Fruit fly (Drosophila melanogaster) whole organism, embryonic: ENCODE results near the gene RpS3.

Source experiments
- Antp ChIP-seq: fragments of 200-800 bp; sonication (Bioruptor generic); optimal IDR thresholded peaks from 3 replicates; lab custom pipeline; 2016; ENCODE audit warnings: missing biosample characterization, missing genetic modification characterization
- CG10543 ChIP-seq: fragments of 200-800 bp; sonication (Bioruptor generic); optimal IDR thresholded peaks from 3 replicates; lab custom pipeline; 2017; ENCODE audit warnings: missing biosample characterization, mild to moderate bottlenecking, missing genetic modification characterization, moderate library complexity
- CG12769 ChIP-seq: fragments of 200-800 bp; sonication (Bioruptor generic); optimal IDR thresholded peaks from 2 replicates; lab custom pipeline; 2019; ENCODE audit warnings: missing biosample characterization, mild to moderate bottlenecking, missing genetic modification characterization, moderate library complexity
- CG1647 ChIP-seq: fragments of 200-800 bp; sonication (Bioruptor generic); optimal IDR thresholded peaks from 3 replicates; lab custom pipeline; 2016; ENCODE audit warnings: missing biosample characterization, missing genetic modification characterization
- CG17802 ChIP-seq: fragments of 200-800 bp; sonication (Bioruptor generic); optimal IDR thresholded peaks from 2 replicates; lab custom pipeline; 2018; ENCODE audit warnings: missing biosample characterization, mild to moderate bottlenecking, missing genetic modification characterization, moderate library complexity
- CG2129 ChIP-seq: fragments of 200-800 bp; sonication (Bioruptor generic); IDR thresholded peaks from 2 replicates; pipeline ENCODE4 v1.3.6; 2022; ENCODE audit warnings: missing biosample characterization, missing genetic modification characterization; ENCODE audit not compliant: partially characterized antibody
- CG32532 ChIP-seq: fragments of 200-800 bp; sonication (Bioruptor generic); IDR thresholded peaks from 2 replicates; pipeline ENCODE4 v1.3.6; 2022; ENCODE audit warnings: missing biosample characterization, missing genetic modification characterization
- CG32767 ChIP-seq: fragments of 200-800 bp; sonication (Bioruptor generic); IDR thresholded peaks from 2 replicates; pipeline ENCODE4 v1.3.6; 2022; ENCODE audit warnings: missing biosample characterization, missing genetic modification characterization
- CG4707 ChIP-seq: fragments of 200-800 bp; sonication (Bioruptor generic); optimal IDR thresholded peaks from 2 replicates; lab custom pipeline; 2018; ENCODE audit warnings: missing biosample characterization, mild to moderate bottlenecking, missing genetic modification characterization, moderate library complexity
- CG4730 ChIP-seq: fragments of 200-800 bp; sonication (Bioruptor generic); IDR thresholded peaks from 2 replicates; pipeline ENCODE4 v1.3.6; 2022; ENCODE audit warnings: missing biosample characterization, missing genetic modification characterization
- CG4854 ChIP-seq: fragments of 200-800 bp; sonication (Bioruptor generic); optimal IDR thresholded peaks from 2 replicates; lab custom pipeline; 2016; ENCODE audit warnings: missing biosample characterization, missing genetic modification characterization, inconsistent platforms
- CG5180 ChIP-seq: fragments of 200-800 bp; sonication (Bioruptor generic); optimal IDR thresholded peaks from 3 replicates; lab custom pipeline; 2017; ENCODE audit warnings: missing biosample characterization, missing genetic modification characterization, mild to moderate bottlenecking, moderate library complexity, missing genetic modification reagents
- CG6175 ChIP-seq: fragments of 200-800 bp; sonication (Bioruptor generic); IDR thresholded peaks from 3 replicates; pipeline ENCODE4 v1.3.6; 2022; ENCODE audit warnings: missing biosample characterization, missing genetic modification characterization
- CG9727 ChIP-seq: fragments of 200-800 bp; sonication (Bioruptor generic); optimal IDR thresholded peaks from 3 replicates; lab custom pipeline; 2017; ENCODE audit warnings: missing biosample characterization, mild to moderate bottlenecking, missing genetic modification characterization
- Deaf1 ChIP-seq: fragments of 200-800 bp; optimal IDR thresholded peaks from 3 replicates; lab custom pipeline; 2019; ENCODE audit warnings: missing biosample characterization, mild to moderate bottlenecking, missing genetic modification characterization, moderate library complexity
- Doc3 ChIP-seq: fragments of 200-800 bp; sonication (Bioruptor generic); IDR thresholded peaks from 3 replicates; pipeline ENCODE4 v1.3.6; 2022; ENCODE audit warnings: missing biosample characterization, missing genetic modification characterization; ENCODE audit not compliant: partially characterized antibody
- Dp ChIP-seq: fragments of 200-800 bp; sonication (Bioruptor generic); optimal IDR thresholded peaks from 2 replicates; lab custom pipeline; 2018; ENCODE audit warnings: missing biosample characterization, mild to moderate bottlenecking, missing genetic modification characterization, moderate library complexity
- HLHmδ ChIP-seq: fragments of 200-800 bp; sonication (Bioruptor generic); optimal IDR thresholded peaks from 2 replicates; lab custom pipeline; 2018; ENCODE audit warnings: missing biosample characterization, mild to moderate bottlenecking, missing genetic modification characterization, moderate library complexity
- HmgD ChIP-seq: fragments of 200-800 bp; sonication (Bioruptor generic); optimal IDR thresholded peaks from 3 replicates; lab custom pipeline; 2016; ENCODE audit warnings: missing biosample characterization, missing genetic modification characterization
- HmgZ ChIP-seq: fragments of 200-800 bp; sonication (Bioruptor generic); optimal IDR thresholded peaks from 2 replicates; lab custom pipeline; 2018; ENCODE audit warnings: missing biosample characterization, mild to moderate bottlenecking, missing genetic modification characterization
- Kr ChIP-seq: fragments of 200-800 bp; sonication (Bioruptor generic); optimal IDR thresholded peaks from 2 replicates; lab custom pipeline; 2017; ENCODE audit warnings: missing biosample characterization, mild to moderate bottlenecking, missing genetic modification characterization
- Mad ChIP-seq: fragments of 200-800 bp; sonication (Bioruptor generic); optimal IDR thresholded peaks from 2 replicates; lab custom pipeline; 2016; ENCODE audit warnings: missing biosample characterization, missing genetic modification characterization
- Trl ChIP-seq, 3 experiments: fragments of >200 bp in 2 of 3; fragments of 200-800 bp in 1 of 3; sonication (Bioruptor generic) in 1 of 3; optimal IDR thresholded peaks; 2 replicates in 1 of 3; 3 replicates in 2 of 3; lab custom pipeline; 2016 to 2017; ENCODE audit warnings: missing biosample characterization in 1 of 3, missing genetic modification characterization in 1 of 3
- ash1 ChIP-seq: fragments of 200-800 bp; sonication (Bioruptor generic); optimal IDR thresholded peaks from 2 replicates; lab custom pipeline; 2018; ENCODE audit warnings: missing biosample characterization, mild to moderate bottlenecking, missing genetic modification characterization
- caup ChIP-seq: fragments of 200-800 bp; sonication (Bioruptor generic); optimal IDR thresholded peaks from 3 replicates; lab custom pipeline; 2017; ENCODE audit warnings: missing biosample characterization, mild to moderate bottlenecking, missing genetic modification characterization, moderate library complexity; ENCODE audit not compliant: severe bottlenecking
- chm ChIP-seq: fragments of 200-800 bp; sonication (Bioruptor generic); IDR thresholded peaks from 2 replicates; pipeline ENCODE4 v1.3.6; 2022; ENCODE audit warnings: missing biosample characterization, missing genetic modification characterization
- ewg ChIP-seq: fragments of 200-800 bp; sonication (Bioruptor generic); optimal IDR thresholded peaks from 3 replicates; lab custom pipeline; 2017; ENCODE audit warnings: mild to moderate bottlenecking, missing biosample characterization, missing genetic modification reagents, missing genetic modification characterization
- gcm2 ChIP-seq: fragments of 200-800 bp; sonication (Bioruptor generic); optimal IDR thresholded peaks from 2 replicates; lab custom pipeline; 2016; ENCODE audit warnings: missing biosample characterization, missing genetic modification characterization
- grn ChIP-seq: fragments of 200-800 bp; sonication (Bioruptor generic); optimal IDR thresholded peaks from 3 replicates; lab custom pipeline; 2017; ENCODE audit warnings: missing biosample characterization, missing genetic modification characterization
- gsb-n ChIP-seq: fragments of 200-800 bp; sonication (Bioruptor generic); optimal IDR thresholded peaks from 3 replicates; lab custom pipeline; 2018; ENCODE audit warnings: missing biosample characterization, mild to moderate bottlenecking, missing genetic modification characterization
- hth ChIP-seq: fragments of >200 bp; optimal IDR thresholded peaks from 2 replicates; lab custom pipeline; 2017; ENCODE audit warnings: inconsistent platforms
- lbe ChIP-seq: fragments of 200-800 bp; sonication (Bioruptor generic); optimal IDR thresholded peaks from 2 replicates; lab custom pipeline; 2016; ENCODE audit warnings: missing biosample characterization, mild to moderate bottlenecking, missing genetic modification characterization
- maf-S ChIP-seq: fragments of 200-800 bp; sonication (Bioruptor generic); optimal IDR thresholded peaks from 2 replicates; lab custom pipeline; 2016; ENCODE audit warnings: missing biosample characterization, missing genetic modification characterization
- odd ChIP-seq: fragments of 200-800 bp; sonication (Bioruptor generic); optimal IDR thresholded peaks from 2 replicates; lab custom pipeline; 2017; ENCODE audit warnings: missing biosample characterization, mild to moderate bottlenecking, missing genetic modification characterization
- onecut ChIP-seq: fragments of 200-800 bp; sonication (Bioruptor generic); IDR thresholded peaks from 2 replicates; pipeline ENCODE4 v1.3.6; 2022; ENCODE audit warnings: missing biosample characterization, missing genetic modification characterization
- ranshi ChIP-seq: fragments of 200-800 bp; sonication (Bioruptor generic); IDR thresholded peaks from 2 replicates; pipeline ENCODE4 v1.3.6; 2022; ENCODE audit warnings: missing biosample characterization, missing genetic modification characterization
- row ChIP-seq: fragments of 200-800 bp; sonication (Bioruptor generic); IDR thresholded peaks from 3 replicates; pipeline ENCODE4 v1.3.6; 2022; ENCODE audit warnings: missing biosample characterization, missing genetic modification characterization
- sens ChIP-seq: fragments of 200-800 bp; sonication (Bioruptor generic); peaks from one replicate; lab custom pipeline; 2016; ENCODE audit warnings: missing biosample characterization, missing genetic modification characterization
- slou ChIP-seq: fragments of 200-800 bp; sonication (Bioruptor generic); optimal IDR thresholded peaks from 3 replicates; lab custom pipeline; 2016; ENCODE audit warnings: missing biosample characterization, missing genetic modification characterization
- slp2 ChIP-seq: fragments of 200-800 bp; sonication (Bioruptor generic); optimal IDR thresholded peaks from 2 replicates; lab custom pipeline; 2016; ENCODE audit warnings: missing biosample characterization, missing genetic modification characterization
- stc ChIP-seq: fragments of 200-800 bp; sonication (Bioruptor generic); IDR thresholded peaks from 2 replicates; pipeline ENCODE4 v1.3.6; 2022; ENCODE audit warnings: missing biosample characterization, missing genetic modification characterization
- stwl ChIP-seq: fragments of 200-800 bp; sonication (Bioruptor generic); optimal IDR thresholded peaks from 3 replicates; lab custom pipeline; 2018; ENCODE audit warnings: missing biosample characterization, mild to moderate bottlenecking, missing genetic modification characterization, moderate library complexity
- sug ChIP-seq: fragments of 200-800 bp; optimal IDR thresholded peaks from 2 replicates; lab custom pipeline; 2019; ENCODE audit warnings: missing biosample characterization, mild to moderate bottlenecking, missing genetic modification characterization, moderate library complexity
- vfl ChIP-seq: fragments of 200-800 bp; sonication (Bioruptor generic); optimal IDR thresholded peaks from 2 replicates; lab custom pipeline; 2016; ENCODE audit warnings: missing biosample characterization, missing genetic modification characterization
- wek ChIP-seq: fragments of 200-800 bp; sonication (Bioruptor generic); optimal IDR thresholded peaks from 3 replicates; lab custom pipeline; 2018; ENCODE audit warnings: missing biosample characterization, mild to moderate bottlenecking, missing genetic modification characterization, moderate library complexity
- zen ChIP-seq: fragments of 200-800 bp; sonication (Bioruptor generic); optimal IDR thresholded peaks from 3 replicates; lab custom pipeline; 2018; ENCODE audit warnings: missing biosample characterization, mild to moderate bottlenecking, missing genetic modification characterization, moderate library complexity
- zen2 ChIP-seq: fragments of 200-800 bp; sonication (Bioruptor generic); IDR thresholded peaks from 3 replicates; pipeline ENCODE4 v1.3.6; 2022; ENCODE audit warnings: missing biosample characterization, missing genetic modification characterization; ENCODE audit not compliant: partially characterized antibody

Gene RpS3

dm6 chr3R:23318928-23319327 lies 39.7 kb upstream of the RpS3 start (continued):
- TF ChIP-seq odd (no peak), CG1647 (GFP tag; lab: Kevin White, UChicago) (no peak), onecut (no peak), ewg (GFP tag; lab: Kevin White, UChicago) (no peak), ash1 (no peak), vfl (GFP tag; lab: Kevin White, UChicago) (no peak), Doc3 (no peak), slp2 (GFP tag; lab: Kevin White, UChicago) (no peak)

dm6 chr3R:23320251-23320650 lies 38.4 kb upstream of the RpS3 start:
- peak; percentile 68 for TF ChIP-seq sens (GFP tag; lab: Kevin White, UChicago)
- no peak for TF ChIP-seq ewg (GFP tag; lab: Kevin White, UChicago)
- no peak for TF ChIP-seq gsb-n (tag; lab: Kevin White, UChicago)

- no peak for TF ChIP-seq CG9727 (GFP tag; lab: Kevin White, UChicago)
- no peak for TF ChIP-seq wek (GFP tag; lab: Kevin White, UChicago)
- no peak for TF ChIP-seq Antp
- no peak for TF ChIP-seq CG4707
- TF ChIP-seq sug = no peak
- peak; percentile 43 for TF ChIP-seq CG10543
- peak; percentile 32 for TF ChIP-seq CG12769 (tag; lab: Kevin White, UChicago)
- no peak for TF ChIP-seq HmgD (GFP tag; lab: Kevin White, UChicago)
- no peak for TF ChIP-seq ranshi (GFP tag; lab: Robert Waterston, UW)
- no peak for TF ChIP-seq HLHmδ
- TF ChIP-seq maf-S (GFP tag; lab: Kevin White, UChicago) = no peak
- TF ChIP-seq Dp = no peak
- TF ChIP-seq stwl (tag; lab: Kevin White, UChicago) = no peak
- TF ChIP-seq Deaf1 (tag; lab: Kevin White, UChicago) = peak; percentile 83
- TF ChIP-seq grn (GFP tag; lab: Kevin White, UChicago) = no peak
- 0 out of 2 replicates have a peak, but pooled peaks have one; percentile 30 for TF ChIP-seq onecut
- no peak for TF ChIP-seq hth
- TF ChIP-seq CG5180 (GFP tag; lab: Kevin White, UChicago) = peak; percentile 11
- 0 out of 2 replicates have a peak, but pooled peaks have one; percentile 15 for TF ChIP-seq CG32767
- no peak for TF ChIP-seq gcm2 (GFP tag; lab: Kevin White, UChicago)
- no peak for TF ChIP-seq zen (tag; lab: Kevin White, UChicago)
- TF ChIP-seq zen2 (GFP tag; lab: Robert Waterston, UW) = no peak
- no peak for TF ChIP-seq chm (GFP tag; lab: Robert Waterston, UW)
- TF ChIP-seq slou (GFP tag; lab: Kevin White, UChicago) = no peak
- no peak for TF ChIP-seq CG6175 (GFP tag; lab: Robert Waterston, UW)
- no peak for TF ChIP-seq HmgZ (tag; lab: Kevin White, UChicago)
- TF ChIP-seq CG32532 (GFP tag; lab: Robert Waterston, UW) = peak; percentile 37; the same call in 1 of the 2 replicates
These were observed 34.8 kb upstream of the RpS3 start for dm6 chr3R:23323639-23324350.

- TF ChIP-seq lbe (no peak), CG4854 (GFP tag; lab: Kevin White, UChicago) (no peak), CG2129 (GFP tag; lab: Robert Waterston, UW) (no peak), Kr (no peak), CG4730 (GFP tag; lab: Robert Waterston, UW) (no peak), Trl (optimal IDR thresholded peaks at IDR 0.05; lab: Kevin White, UChicago) (peak in 1 of 2 experiments; percentile 1), Trl (GFP tag; optimal IDR thresholded peaks at IDR 0.05; lab: Kevin White, UChicago) (no peak), caup (GFP tag; lab: Kevin White, UChicago) (no peak), grn (GFP tag; lab: Kevin White, UChicago) (peak; percentile 8), row (GFP tag; lab: Robert Waterston, UW) (no peak), Mad (GFP tag; lab: Kevin White, UChicago) (no peak), stc (GFP tag; lab: Robert Waterston, UW) (no peak), CG17802 (tag; lab: Kevin White, UChicago) (no peak)
These were observed 32.9 kb upstream of the RpS3 start for dm6 chr3R:23325710-23326109.
